Fruit fly (Drosophila melanogaster) whole organism, embryonic: Measurements from ENCODE around the gene dUTPase.

Experiments
- BEAF-32 ChIP-seq: fragments of 200-800 bp; sonication (Bioruptor generic); optimal IDR thresholded peaks from 3 replicates; lab custom pipeline; 2017; ENCODE audit warnings: missing biosample characterization, missing genetic modification characterization, mild to moderate bottlenecking, moderate library complexity, missing genetic modification reagents
- Bteb2 ChIP-seq: fragments of 200-800 bp; sonication (Bioruptor generic); optimal IDR thresholded peaks from 2 replicates; lab custom pipeline; 2016; ENCODE audit warnings: missing biosample characterization, missing genetic modification characterization
- CG10979 ChIP-seq: fragments of 200-800 bp; sonication (Bioruptor generic); optimal IDR thresholded peaks from 2 replicates; lab custom pipeline; 2018; ENCODE audit warnings: missing biosample characterization, mild to moderate bottlenecking, missing genetic modification characterization, moderate library complexity
- CG11247 ChIP-seq: fragments of 200-800 bp; sonication (Bioruptor generic); IDR thresholded peaks from 2 replicates; pipeline ENCODE4 v1.3.6; 2022; ENCODE audit warnings: missing biosample characterization, missing genetic modification characterization
- CG11504 ChIP-seq: fragments of 200-800 bp; sonication (Bioruptor generic); optimal IDR thresholded peaks from 3 replicates; lab custom pipeline; 2019; ENCODE audit warnings: missing biosample characterization, mild to moderate bottlenecking, missing genetic modification characterization, moderate library complexity
- CG17328 ChIP-seq: fragments of 200-800 bp; sonication (Bioruptor generic); IDR thresholded peaks from 2 replicates; pipeline ENCODE4 v1.3.6; 2022; ENCODE audit warnings: missing biosample characterization, missing genetic modification characterization
- CG2889 ChIP-seq: fragments of 200-800 bp; sonication (Bioruptor generic); IDR thresholded peaks from 3 replicates; pipeline ENCODE4 v1.3.6; 2022; ENCODE audit warnings: missing biosample characterization, missing genetic modification characterization
- CG34224 ChIP-seq: fragments of 200-800 bp; sonication (Bioruptor generic); IDR thresholded peaks from 3 replicates; pipeline ENCODE4 v1.3.6; 2022; ENCODE audit warnings: missing biosample characterization, missing genetic modification characterization; ENCODE audit not compliant: partially characterized antibody
- CG4424 ChIP-seq: fragments of 200-800 bp; sonication (Bioruptor generic); optimal IDR thresholded peaks from 3 replicates; lab custom pipeline; 2016; ENCODE audit warnings: missing biosample characterization, missing genetic modification characterization
- CG4707 ChIP-seq: fragments of 200-800 bp; sonication (Bioruptor generic); optimal IDR thresholded peaks from 2 replicates; lab custom pipeline; 2018; ENCODE audit warnings: missing biosample characterization, mild to moderate bottlenecking, missing genetic modification characterization, moderate library complexity
- CG6254 ChIP-seq: fragments of 200-800 bp; sonication (Bioruptor generic); optimal IDR thresholded peaks from 3 replicates; lab custom pipeline; 2017; ENCODE audit warnings: mild to moderate bottlenecking, missing biosample characterization, missing genetic modification reagents, missing genetic modification characterization
- CG9817 ChIP-seq: fragments of 200-800 bp; sonication (Bioruptor generic); optimal IDR thresholded peaks from 2 replicates; lab custom pipeline; 2018; ENCODE audit warnings: missing biosample characterization, mild to moderate bottlenecking, missing genetic modification characterization, moderate library complexity
- Dll ChIP-seq: fragments of 200-800 bp; sonication (Bioruptor generic); IDR thresholded peaks from 4 replicates; pipeline ENCODE4 v1.3.6; 2022; ENCODE audit warnings: missing biosample characterization, missing genetic modification characterization; ENCODE audit not compliant: partially characterized antibody
- Dref ChIP-seq: fragments of 200-800 bp; sonication (Bioruptor generic); IDR thresholded peaks from 2 replicates; pipeline ENCODE4 v1.3.6; 2022; ENCODE audit warnings: missing biosample characterization, missing genetic modification characterization
- Ets65A ChIP-seq: fragments of 200-800 bp; sonication (Bioruptor generic); peaks from one replicate; lab custom pipeline; 2016; ENCODE audit warnings: missing biosample characterization, missing genetic modification characterization
- HLH4C ChIP-seq: fragments of 200-800 bp; sonication (Bioruptor generic); IDR thresholded peaks from 3 replicates; pipeline ENCODE4 v1.3.6; 2022; ENCODE audit warnings: missing biosample characterization, missing genetic modification characterization; ENCODE audit not compliant: partially characterized antibody
- Hmr ChIP-seq: fragments of 200-800 bp; sonication (Bioruptor generic); optimal IDR thresholded peaks from 3 replicates; lab custom pipeline; 2017; ENCODE audit warnings: mild to moderate bottlenecking, missing biosample characterization, missing genetic modification reagents, missing genetic modification characterization
- Med ChIP-seq: fragments of 200-800 bp; sonication (Bioruptor generic); peaks from one replicate; lab custom pipeline; 2016; ENCODE audit warnings: missing biosample characterization, missing genetic modification characterization, mild to moderate bottlenecking, inconsistent platforms, moderate library complexity
- NK7.1 ChIP-seq: fragments of 200-800 bp; sonication (Bioruptor generic); optimal IDR thresholded peaks from 3 replicates; lab custom pipeline; 2016; ENCODE audit warnings: missing biosample characterization, missing genetic modification characterization
- Sin3A ChIP-seq: fragments of >200 bp; optimal IDR thresholded peaks from 2 replicates; lab custom pipeline; 2018
- ara ChIP-seq: fragments of 200-800 bp; sonication (Bioruptor generic); IDR thresholded peaks from 2 replicates; pipeline ENCODE4 v1.3.6; 2022; ENCODE audit warnings: missing biosample characterization, missing genetic modification characterization
- bsh ChIP-seq, 2 experiments: fragments of 200-800 bp; sonication (Bioruptor generic); optimal IDR thresholded peaks; 2 replicates each; lab custom pipeline; 2017 to 2018; ENCODE audit warnings: mild to moderate bottlenecking in 2 of 2, missing biosample characterization in 2 of 2, missing genetic modification characterization in 2 of 2, moderate library complexity in 1 of 2
- crp ChIP-seq, 2 experiments: fragments of 200-800 bp; sonication (Bioruptor generic); optimal IDR thresholded peaks; 2 replicates in 1 of 2; 3 replicates in 1 of 2; lab custom pipeline; 2017; ENCODE audit warnings: missing biosample characterization in 2 of 2, missing genetic modification characterization in 2 of 2, mild to moderate bottlenecking in 1 of 2, moderate library complexity in 1 of 2
- dmrt11E ChIP-seq: fragments of 200-800 bp; sonication (Bioruptor generic); optimal IDR thresholded peaks from 3 replicates; lab custom pipeline; 2018; ENCODE audit warnings: missing biosample characterization, mild to moderate bottlenecking, missing genetic modification characterization, moderate library complexity
- gem ChIP-seq: fragments of 200-800 bp; sonication (Bioruptor generic); optimal IDR thresholded peaks from 2 replicates; lab custom pipeline; 2019; ENCODE audit warnings: missing biosample characterization, mild to moderate bottlenecking, missing genetic modification characterization, moderate library complexity
- lola ChIP-seq, 3 experiments: fragments of >200 bp in 2 of 3; fragments of 200-800 bp in 1 of 3; sonication (Bioruptor generic) in 1 of 3; optimal IDR thresholded peaks; 2 replicates each; lab custom pipeline; 2017 to 2019; ENCODE audit warnings: missing biosample characterization in 3 of 3, missing genetic modification characterization in 3 of 3, mild to moderate bottlenecking in 1 of 3, moderate library complexity in 1 of 3
- odd ChIP-seq: fragments of 200-800 bp; sonication (Bioruptor generic); optimal IDR thresholded peaks from 2 replicates; lab custom pipeline; 2017; ENCODE audit warnings: missing biosample characterization, mild to moderate bottlenecking, missing genetic modification characterization
- prd ChIP-seq, 3 experiments: fragments of >200 bp in 2 of 3; fragments of 200-800 bp in 1 of 3; sonication (Bioruptor generic) in 1 of 3; optimal IDR thresholded peaks in 2 of 3; IDR thresholded peaks in 1 of 3; 2 replicates in 2 of 3; 3 replicates in 1 of 3; pipeline versions ENCODE4 v1.3.6 to Lab custom; 2017 to 2022; ENCODE audit warnings: missing biosample characterization in 1 of 3, missing genetic modification characterization in 1 of 3
- rib ChIP-seq: fragments of 200-800 bp; sonication (Bioruptor generic); IDR thresholded peaks from 2 replicates; pipeline ENCODE4 v1.3.6; 2022; ENCODE audit warnings: missing biosample characterization, missing genetic modification characterization
- row ChIP-seq: fragments of 200-800 bp; sonication (Bioruptor generic); IDR thresholded peaks from 3 replicates; pipeline ENCODE4 v1.3.6; 2022; ENCODE audit warnings: missing biosample characterization, missing genetic modification characterization
- sens ChIP-seq: fragments of 200-800 bp; sonication (Bioruptor generic); peaks from one replicate; lab custom pipeline; 2016; ENCODE audit warnings: missing biosample characterization, missing genetic modification characterization
- sima ChIP-seq: fragments of 200-800 bp; sonication (Bioruptor generic); optimal IDR thresholded peaks from 2 replicates; lab custom pipeline; 2016; ENCODE audit warnings: missing biosample characterization, missing genetic modification characterization
- so ChIP-seq: fragments of 200-800 bp; sonication (Bioruptor generic); IDR thresholded peaks from 3 replicates; pipeline ENCODE4 v1.3.6; 2022; ENCODE audit warnings: missing biosample characterization, missing genetic modification characterization
- stc ChIP-seq: fragments of 200-800 bp; sonication (Bioruptor generic); IDR thresholded peaks from 2 replicates; pipeline ENCODE4 v1.3.6; 2022; ENCODE audit warnings: missing biosample characterization, missing genetic modification characterization
- stwl ChIP-seq: fragments of 200-800 bp; sonication (Bioruptor generic); optimal IDR thresholded peaks from 3 replicates; lab custom pipeline; 2018; ENCODE audit warnings: missing biosample characterization, mild to moderate bottlenecking, missing genetic modification characterization, moderate library complexity
- z ChIP-seq: fragments of 200-800 bp; sonication (Bioruptor generic); IDR thresholded peaks from 3 replicates; pipeline ENCODE4 v1.3.6; 2022; ENCODE audit warnings: missing biosample characterization, missing genetic modification characterization

dUTPase gene

dm6 chr2L:11004674-11005045 is 6.5 kb upstream of the dUTPase start, which contains the start of gene Nup154 (continued):
- TF ChIP-seq BEAF-32 (GFP tag; lab: Kevin White, UChicago) (no peak), sens (peak; percentile 31)

- 0 out of 2 replicates have a peak, but pooled peaks have one; percentile 16 for TF ChIP-seq CG17328 (GFP tag; lab: Robert Waterston, UW)
- TF ChIP-seq rib, result no peak
- peak; percentile 89 for TF ChIP-seq CG11504
- TF ChIP-seq Ets65A (GFP tag; lab: Kevin White, UChicago), result peak; percentile 86
- TF ChIP-seq Dll (GFP tag; lab: Robert Waterston, UW), result 0 out of 4 replicates have a peak, but pooled peaks have one; percentile 22
- TF ChIP-seq stc (GFP tag; lab: Robert Waterston, UW), result no peak
- TF ChIP-seq CG4424, result peak; percentile 96
- peak; percentile 44 for TF ChIP-seq Med (GFP tag; lab: Kevin White, UChicago)
- TF ChIP-seq prd (optimal IDR thresholded peaks at IDR 0.05; lab: Kevin White, UChicago), result no peak
- 0 out of 3 replicates have a peak, but pooled peaks have one; percentile 14 for TF ChIP-seq prd (GFP tag; IDR thresholded peaks at IDR 0.05; lab: Robert Waterston, UW)
- 0 out of 2 replicates have a peak, but pooled peaks have one; percentile 27 for TF ChIP-seq CG11247 (GFP tag; lab: Robert Waterston, UW)
- TF ChIP-seq ara (GFP tag; lab: Robert Waterston, UW), result 0 out of 2 replicates have a peak, but pooled peaks have one; percentile 20
- no peak for TF ChIP-seq so (GFP tag; lab: Robert Waterston, UW)
- peak; percentile 14 for TF ChIP-seq stwl (tag; lab: Kevin White, UChicago)
- TF ChIP-seq CG34224 (GFP tag; lab: Robert Waterston, UW), result 0 out of 3 replicates have a peak, but pooled peaks have one; percentile 14
- TF ChIP-seq Dref (GFP tag; lab: Robert Waterston, UW), result 0 out of 2 replicates have a peak, but pooled peaks have one; percentile 27
These were observed 3.0 kb downstream of the dUTPase start for dm6 chr2L:11014018-11014611.

dm6 chr2L:11014671-11015070 is 3.6 kb downstream of the dUTPase start:
- TF ChIP-seq CG6254 (GFP tag; lab: Kevin White, UChicago) (peak; percentile 53), CG2889 (no peak), Bteb2 (no peak), CG10979 (tag; lab: Kevin White, UChicago) (peak; percentile 25), row (peak; percentile 15; the same call in 1 of the 3 replicates), lola (GFP tag; optimal IDR thresholded peaks at IDR 0.05; lab: Kevin White, UChicago) (peak in 1 of 3 experiments; percentile 17), CG4707 (GFP tag; lab: Kevin White, UChicago) (no peak), sima (GFP tag; lab: Kevin White, UChicago) (no peak), NK7.1 (GFP tag; lab: Kevin White, UChicago) (no peak), bsh (GFP tag; optimal IDR thresholded peaks at IDR 0.05; lab: Kevin White, UChicago) (peak; percentile 28 to 55), CG9817 (tag; lab: Kevin White, UChicago) (no peak), dmrt11E (tag; lab: Kevin White, UChicago) (peak; percentile 4), gem (tag; lab: Kevin White, UChicago) (peak; percentile 28), Sin3A (lab: Kevin White, UChicago) (no peak), odd (GFP tag; lab: Kevin White, UChicago) (no peak), z (no peak)
- TF ChIP-seq, all 482 proteins: peak for 7

- TF ChIP-seq HLH4C (GFP tag; lab: Robert Waterston, UW) (no peak), Hmr (no peak), sens (peak; percentile 34), Ets65A (GFP tag; lab: Kevin White, UChicago) (peak; percentile 35), crp (GFP tag; optimal IDR thresholded peaks at IDR 0.05; lab: Kevin White, UChicago) (no peak)
These were observed 4.2 kb downstream of the dUTPase start, which contains the start of gene Acp32CD for dm6 chr2L:11015320-11015719. Gene Acp32CD, plus strand, starts transcription at chr2L:11015620.
